Fruit fly (Drosophila melanogaster) whole organism, pupa: Measurements from ENCODE around the gene CG3448.

Experiments
- CG10348 ChIP-seq: fragments of 200-800 bp; sonication (Bioruptor generic); IDR thresholded peaks from 2 replicates; pipeline ENCODE4 v1.3.6; 2022; ENCODE audit warnings: missing biosample characterization, missing genetic modification characterization
- CG12605 ChIP-seq: fragments of 200-800 bp; sonication (Bioruptor generic); IDR thresholded peaks from 2 replicates; pipeline ENCODE4 v1.3.6; 2022; ENCODE audit warnings: missing biosample characterization, missing genetic modification characterization
- CG13204 ChIP-seq: fragments of 200-800 bp; sonication (Bioruptor generic); optimal IDR thresholded peaks from 2 replicates; lab custom pipeline; 2018; ENCODE audit warnings: missing biosample characterization, mild to moderate bottlenecking, missing genetic modification characterization, moderate library complexity
- CG14655 ChIP-seq: fragments of 200-800 bp; sonication (Bioruptor generic); optimal IDR thresholded peaks from 3 replicates; lab custom pipeline; 2017; ENCODE audit warnings: mild to moderate bottlenecking, missing biosample characterization, missing genetic modification reagents, missing genetic modification characterization
- CG15710 ChIP-seq: fragments of 200-800 bp; sonication (Bioruptor generic); optimal IDR thresholded peaks from 2 replicates; lab custom pipeline; 2018; ENCODE audit warnings: missing biosample characterization, mild to moderate bottlenecking, missing genetic modification characterization, moderate library complexity
- CG17806 ChIP-seq: fragments of 200-800 bp; sonication (Bioruptor generic); optimal IDR thresholded peaks from 2 replicates; lab custom pipeline; 2018; ENCODE audit warnings: missing biosample characterization, mild to moderate bottlenecking, missing genetic modification characterization, moderate library complexity
- CG32121 ChIP-seq: fragments of 200-800 bp; sonication (Bioruptor generic); IDR thresholded peaks from 2 replicates; pipeline ENCODE4 v1.3.6; 2022; ENCODE audit warnings: missing biosample characterization, missing genetic modification characterization
- CG34367 ChIP-seq: fragments of 200-800 bp; sonication (Bioruptor generic); optimal IDR thresholded peaks from 2 replicates; lab custom pipeline; 2018; ENCODE audit warnings: missing biosample characterization, mild to moderate bottlenecking, missing genetic modification characterization
- CG4496 ChIP-seq: fragments of 200-800 bp; sonication (Bioruptor generic); IDR thresholded peaks from 3 replicates; pipeline ENCODE4 v1.3.6; 2022; ENCODE audit warnings: missing biosample characterization, missing genetic modification characterization
- CG8159 ChIP-seq: fragments of 200-800 bp; sonication (Bioruptor generic); optimal IDR thresholded peaks from 3 replicates; lab custom pipeline; 2018; ENCODE audit warnings: missing biosample characterization, mild to moderate bottlenecking, missing genetic modification characterization, moderate library complexity
- CG8301 ChIP-seq: fragments of 200-800 bp; sonication (Bioruptor generic); optimal IDR thresholded peaks from 2 replicates; lab custom pipeline; 2018; ENCODE audit warnings: missing biosample characterization, mild to moderate bottlenecking, missing genetic modification characterization
- CG9948 ChIP-seq: fragments of 200-800 bp; sonication (Bioruptor generic); optimal IDR thresholded peaks from 2 replicates; lab custom pipeline; 2018; ENCODE audit warnings: missing biosample characterization, mild to moderate bottlenecking, missing genetic modification characterization, moderate library complexity
- D1 ChIP-seq: fragments of 200-800 bp; sonication (Bioruptor generic); optimal IDR thresholded peaks from 2 replicates; lab custom pipeline; 2018; ENCODE audit warnings: missing biosample characterization, mild to moderate bottlenecking, missing genetic modification characterization, moderate library complexity
- EcR ChIP-seq: fragments of 200-800 bp; sonication (Bioruptor generic); optimal IDR thresholded peaks from 3 replicates; lab custom pipeline; 2019; ENCODE audit warnings: missing biosample characterization, missing genetic modification characterization, mild to moderate bottlenecking, moderate library complexity, missing genetic modification reagents
- Ets98B ChIP-seq: fragments of 200-800 bp; sonication (Bioruptor generic); IDR thresholded peaks from 2 replicates; pipeline ENCODE4 v1.3.6; 2022; ENCODE audit warnings: missing biosample characterization, missing genetic modification characterization
- Pif1A ChIP-seq: fragments of 200-800 bp; sonication (Bioruptor generic); optimal IDR thresholded peaks from 3 replicates; lab custom pipeline; 2016; ENCODE audit warnings: missing biosample characterization, missing genetic modification characterization
- Pif1B ChIP-seq: fragments of 200-800 bp; sonication (Bioruptor generic); optimal IDR thresholded peaks from 3 replicates; lab custom pipeline; 2016; ENCODE audit warnings: missing biosample characterization, missing genetic modification characterization
- Snoo ChIP-seq: fragments of 200-800 bp; sonication (Bioruptor generic); optimal IDR thresholded peaks from 3 replicates; lab custom pipeline; 2017; ENCODE audit warnings: missing biosample characterization, mild to moderate bottlenecking, missing genetic modification characterization, inconsistent platforms
- fd96Ca ChIP-seq: fragments of 200-800 bp; sonication (Bioruptor generic); IDR thresholded peaks from 3 replicates; pipeline ENCODE4 v1.3.6; 2022; ENCODE audit warnings: missing biosample characterization, missing genetic modification characterization
- gl ChIP-seq: fragments of 200-800 bp; sonication (Bioruptor generic); optimal IDR thresholded peaks from 2 replicates; lab custom pipeline; 2018; ENCODE audit warnings: missing biosample characterization, mild to moderate bottlenecking, missing genetic modification characterization
- rn ChIP-seq: fragments of 200-800 bp; sonication (Bioruptor generic); IDR thresholded peaks from 2 replicates; pipeline ENCODE4 v1.3.6; 2022; ENCODE audit warnings: missing biosample characterization, missing genetic modification characterization

The CG3448 gene

dm6 chr3L:9417288-9417687 is 34.1 kb downstream of the CG3448 start, which contains the start of gene CG3982:
Gene CG3982, minus strand, starts transcription at chr3L:9417388.
- TF ChIP-seq EcR (GFP tag; lab: Kevin White, UChicago), result no peak
- TF ChIP-seq rn, result no peak

DNA sequence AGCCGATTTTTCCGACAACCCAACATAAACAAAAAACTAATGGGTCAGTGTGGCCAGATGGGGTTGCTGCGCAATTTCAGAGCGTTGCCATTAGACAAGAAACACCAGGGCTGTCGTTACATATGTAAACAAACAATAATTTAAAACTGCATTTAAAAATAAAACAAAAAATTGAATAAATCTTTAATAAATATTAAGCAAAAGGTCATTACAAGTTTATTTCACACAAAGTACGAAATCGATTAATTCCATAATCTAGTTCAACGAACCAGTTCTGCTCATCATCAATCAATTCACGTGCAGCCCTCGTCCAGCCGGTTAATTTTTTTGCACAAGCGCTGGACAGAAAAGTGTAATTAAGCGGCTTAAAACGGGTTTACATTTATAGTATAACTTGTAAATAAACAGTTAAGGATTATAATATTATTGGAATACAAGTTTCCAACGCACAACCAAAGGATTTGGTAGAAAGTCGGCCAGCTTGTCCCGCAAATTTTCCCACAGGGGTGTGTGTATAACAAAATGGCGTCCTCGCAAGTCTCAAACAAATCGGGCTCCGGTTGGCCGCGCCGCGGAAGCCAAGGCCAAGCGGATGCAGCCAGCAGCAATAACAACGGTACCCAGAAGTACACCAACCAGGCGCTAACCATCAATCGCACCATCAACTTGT is 40.5 kb downstream of the CG3448 start, which contains the start of the genes CG4022 and Cpsf5:
TSS of gene CG4022 (minus strand) at position 79 of the 670 bp plus-strand sequence.
TSS of gene Cpsf5 (plus strand) at position 285 of the 670 bp plus-strand sequence.
- peak; percentile 76 for TF ChIP-seq CG15710 (tag; lab: Kevin White, UChicago)
- peak; percentile 61 for TF ChIP-seq CG17806
- TF ChIP-seq CG8301 (tag; lab: Kevin White, UChicago), result peak; percentile 36
- TF ChIP-seq Pif1B (GFP tag; lab: Kevin White, UChicago), result peak; percentile 57
- no peak for TF ChIP-seq gl
- no peak for TF ChIP-seq CG14655 (GFP tag; lab: Kevin White, UChicago)
- TF ChIP-seq CG8159, result peak; percentile 61
- peak; percentile 75; the same call in 2 of the 3 replicates for TF ChIP-seq CG4496 (GFP tag; lab: Robert Waterston, UW)
- TF ChIP-seq CG10348 (GFP tag; lab: Robert Waterston, UW), result no peak
- peak; percentile 70 for TF ChIP-seq CG32121 (GFP tag; lab: Robert Waterston, UW)
- TF ChIP-seq Pif1A, result peak; percentile 59
- peak; percentile 64 for TF ChIP-seq CG9948 (tag; lab: Kevin White, UChicago)
- peak; percentile 65; the same call in 2 of the 3 replicates for TF ChIP-seq fd96Ca (GFP tag; lab: Robert Waterston, UW)
- peak; percentile 61 for TF ChIP-seq Ets98B (GFP tag; lab: Robert Waterston, UW)
- TF ChIP-seq D1, result no peak
- peak; percentile 64 for TF ChIP-seq EcR (GFP tag; lab: Kevin White, UChicago)
- 0 out of 2 replicates have a peak, but pooled peaks have one; percentile 7 for TF ChIP-seq rn
- peak; percentile 60 for TF ChIP-seq CG12605
- TF ChIP-seq Snoo (tag; lab: Kevin White, UChicago), result peak; percentile 51
- no peak for TF ChIP-seq CG13204 (GFP tag; lab: Kevin White, UChicago)
- peak; percentile 52 for TF ChIP-seq CG34367 (tag; lab: Kevin White, UChicago)

DNA sequence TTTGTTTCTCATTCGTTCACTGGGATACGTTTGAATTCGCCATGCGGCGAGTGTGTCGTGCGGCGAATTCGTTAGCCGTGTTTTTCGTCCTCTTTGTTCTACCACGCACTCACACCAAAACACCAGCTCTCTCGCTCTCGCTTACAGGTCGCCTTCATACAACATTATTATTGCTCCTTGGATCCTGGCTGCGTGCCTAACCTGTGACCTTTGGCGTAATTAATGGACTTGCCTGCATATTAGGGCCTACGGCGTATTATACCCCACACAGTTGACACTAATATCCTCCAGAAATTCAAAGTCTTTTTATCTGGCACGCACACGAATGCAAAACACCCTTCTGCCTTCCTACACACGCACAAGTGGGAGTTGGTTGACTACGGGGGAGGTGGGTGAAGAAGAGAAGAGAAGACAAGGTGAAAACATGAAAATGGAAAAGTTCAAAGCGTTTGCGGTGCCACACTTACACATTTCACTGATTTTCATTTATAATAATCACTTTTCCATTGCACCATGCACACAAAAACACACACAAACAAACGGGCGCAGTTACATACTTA is 41.3 kb downstream of the CG3448 start:
- TF ChIP-seq rn (no peak), fd96Ca (GFP tag; lab: Robert Waterston, UW) (no peak), CG15710 (tag; lab: Kevin White, UChicago) (no peak), CG13204 (GFP tag; lab: Kevin White, UChicago) (no peak), CG14655 (GFP tag; lab: Kevin White, UChicago) (no peak), D1 (no peak), Snoo (tag; lab: Kevin White, UChicago) (no peak), CG12605 (no peak), CG10348 (GFP tag; lab: Robert Waterston, UW) (no peak), Ets98B (GFP tag; lab: Robert Waterston, UW) (no peak), CG32121 (GFP tag; lab: Robert Waterston, UW) (no peak), EcR (GFP tag; lab: Kevin White, UChicago) (no peak), CG9948 (tag; lab: Kevin White, UChicago) (no peak), CG8159 (no peak), CG4496 (GFP tag; lab: Robert Waterston, UW) (no peak), Pif1B (GFP tag; lab: Kevin White, UChicago) (no peak)

- TF ChIP-seq CG10348 (GFP tag; lab: Robert Waterston, UW) (no peak), D1 (no peak), Pif1B (GFP tag; lab: Kevin White, UChicago) (no peak), gl (no peak), CG9948 (tag; lab: Kevin White, UChicago) (no peak), Snoo (tag; lab: Kevin White, UChicago) (no peak), EcR (GFP tag; lab: Kevin White, UChicago) (no peak), CG32121 (GFP tag; lab: Robert Waterston, UW) (no peak), fd96Ca (GFP tag; lab: Robert Waterston, UW) (no peak), CG15710 (tag; lab: Kevin White, UChicago) (no peak), CG13204 (GFP tag; lab: Kevin White, UChicago) (no peak), CG8301 (tag; lab: Kevin White, UChicago) (no peak), Pif1A (no peak), CG4496 (GFP tag; lab: Robert Waterston, UW) (no peak), Ets98B (GFP tag; lab: Robert Waterston, UW) (no peak), CG8159 (no peak)
These were observed 46.9 kb downstream of the CG3448 start, which contains the start of gene Cpr67B for dm6 chr3L:9404497-9404896. Gene Cpr67B, plus strand, starts transcription at chr3L:9404797.

DNA sequence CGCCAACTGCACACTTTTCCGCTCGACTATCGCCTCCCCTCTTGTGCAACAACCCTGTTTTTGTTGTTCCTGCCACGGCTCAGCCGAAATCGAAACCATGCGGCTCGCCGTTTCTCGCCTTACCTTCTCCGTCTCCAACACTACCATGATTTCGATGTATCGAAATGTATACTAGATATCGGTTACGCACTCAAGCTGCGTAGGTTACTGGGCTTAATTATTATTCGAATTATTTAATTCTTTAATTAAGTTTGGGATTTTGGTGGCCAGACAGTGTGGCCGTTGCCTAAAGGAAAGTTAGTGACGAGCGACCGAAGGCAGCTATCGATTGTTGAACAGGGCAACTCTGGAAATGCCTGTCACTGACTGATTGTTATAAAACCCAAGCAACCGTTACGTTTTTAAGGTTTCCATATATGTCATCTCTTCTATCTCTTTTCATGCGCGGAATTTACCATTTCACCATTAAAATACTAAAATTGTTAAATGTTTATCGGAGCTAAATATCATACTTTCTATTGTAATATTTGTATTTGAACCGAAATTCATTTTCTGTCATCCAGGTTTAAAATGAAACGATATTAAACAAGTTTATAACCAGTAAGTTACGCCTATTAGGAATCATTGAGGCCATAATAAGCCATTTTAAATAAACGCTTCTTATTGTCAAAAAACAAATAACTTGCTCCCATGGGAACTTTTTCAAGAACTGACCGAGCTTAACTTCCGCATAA is 49.0 kb downstream of the CG3448 start, which contains the start of gene eIF4E1:
TSS of gene eIF4E1 (minus strand) at position 304 of the 734 bp plus-strand sequence.
- TF ChIP-seq CG34367 (tag; lab: Kevin White, UChicago), result no peak
- TF ChIP-seq D1, result no peak
- no peak for TF ChIP-seq Pif1A
- no peak for TF ChIP-seq EcR (GFP tag; lab: Kevin White, UChicago)
